Fruit fly (Drosophila melanogaster): ENCODE data around the gene Blos2.
A peak's percentile ranks its signal among the peaks of the same experiment; 100 is the strongest.

Blos2 gene

dm6 chr3L:11047877-11048276, 13.5 kb upstream of the Blos2 start (continued):
- TF ChIP-seq CG18011 (GFP tag; optimal IDR thresholded peaks at IDR 0.05) (no peak), pan (optimal IDR thresholded peaks at IDR 0.05) (no peak), pan (GFP tag; optimal IDR thresholded peaks at IDR 0.05 in 1 of 2, IDR thresholded peaks at IDR 0.05 in 1 of 2) (peak in 1 of 2 experiments; percentile 75), Dek (tag; optimal IDR thresholded peaks at IDR 0.05) (peak; percentile 48), disco-r (GFP tag; optimal IDR thresholded peaks at IDR 0.05) (peak; percentile 65), H15 (GFP tag; IDR thresholded peaks at IDR 0.05) (peak; percentile 77), bcd (GFP tag; optimal IDR thresholded peaks at IDR 0.05) (peak; percentile 74), stwl (tag; optimal IDR thresholded peaks at IDR 0.05) (peak; percentile 54), jigr1 (GFP tag; IDR thresholded peaks at IDR 0.05) (no peak), Mad (GFP tag; optimal IDR thresholded peaks at IDR 0.05) (peak; percentile 79), Deaf1 (tag; optimal IDR thresholded peaks at IDR 0.05) (peak; percentile 12), CG6765 (GFP tag; optimal IDR thresholded peaks at IDR 0.05) (peak; percentile 42), rib (GFP tag; IDR thresholded peaks at IDR 0.05) (no peak), CG7786 (GFP tag; optimal IDR thresholded peaks at IDR 0.05) (peak; percentile 65), tio (GFP tag; optimal IDR thresholded peaks at IDR 0.05) (peak; percentile 33), Sry-δ (GFP tag; optimal IDR thresholded peaks at IDR 0.05) (peak; percentile 44), cas (GFP tag; IDR thresholded peaks at IDR 0.05) (no peak), CG6175 (GFP tag; IDR thresholded peaks at IDR 0.05) (0 out of 3 replicates have a peak, but pooled peaks have one; percentile 64), CG16863 (GFP tag; optimal IDR thresholded peaks at IDR 0.05) (peak; percentile 81), grn (GFP tag; optimal IDR thresholded peaks at IDR 0.05) (no peak), Dp (GFP tag; optimal IDR thresholded peaks at IDR 0.05) (peak; percentile 17), Dip2 (GFP tag; IDR thresholded peaks at IDR 0.05) (no peak), nerfin-1 (tag; optimal IDR thresholded peaks at IDR 0.05) (peak; percentile 43), CG11723 (GFP tag; optimal IDR thresholded peaks at IDR 0.05) (peak; percentile 65), sd (tag; optimal IDR thresholded peaks at IDR 0.05) (no peak), CG3281 (GFP tag; optimal IDR thresholded peaks at IDR 0.05) (peak; percentile 7), ERR (GFP tag; optimal IDR thresholded peaks at IDR 0.05) (peak; percentile 22), dm (GFP tag; optimal IDR thresholded peaks at IDR 0.05) (peak; percentile 69), br (optimal IDR thresholded peaks at IDR 0.05) (no peak), pzg (GFP tag; optimal IDR thresholded peaks at IDR 0.05) (peak; percentile 7), NfI (GFP tag; optimal IDR thresholded peaks at IDR 0.05) (peak; percentile 79), CG12104 (GFP tag; optimal IDR thresholded peaks at IDR 0.05) (peak; percentile 57), az2 (GFP tag; optimal IDR thresholded peaks at IDR 0.05) (peak; percentile 79), Dfd (GFP tag; optimal IDR thresholded peaks at IDR 0.05) (no peak), CoRest (tag; optimal IDR thresholded peaks at IDR 0.05) (peak; percentile 69), CG14014 (GFP tag; IDR thresholded peaks at IDR 0.05) (peak; percentile 66; the same call in 1 of the 2 replicates), caup (GFP tag; optimal IDR thresholded peaks at IDR 0.05; ENCODE audit: severe bottlenecking) (peak; percentile 78), CG17385 (GFP tag; optimal IDR thresholded peaks at IDR 0.05) (peak; percentile 64), ranshi (GFP tag; IDR thresholded peaks at IDR 0.05) (peak; percentile 72), CG13287 (GFP tag; IDR thresholded peaks at IDR 0.05; ENCODE audit: partially characterized antibody) (peak; percentile 55; the same call in 1 of the 2 replicates), CG9932 (GFP tag; IDR thresholded peaks at IDR 0.05) (peak; percentile 84), tx (GFP tag; optimal IDR thresholded peaks at IDR 0.05) (peak; percentile 51), dan (GFP tag; IDR thresholded peaks at IDR 0.05) (no peak), CG11398 (GFP tag; optimal IDR thresholded peaks at IDR 0.05) (peak; percentile 32), CG11560 (tag; IDR thresholded peaks at IDR 0.05) (peak; percentile 52; the same call in 1 of the 3 replicates), p53 (GFP tag; optimal IDR thresholded peaks at IDR 0.05) (peak; percentile 58), row (GFP tag; IDR thresholded peaks at IDR 0.05) (peak; percentile 33; the same call in 1 of the 3 replicates), sens (GFP tag) (peak; percentile 94), CG30403 (GFP tag; optimal IDR thresholded peaks at IDR 0.05) (peak; percentile 82), CG17802 (tag; optimal IDR thresholded peaks at IDR 0.05) (peak; percentile 42), Pdp1 (GFP tag; optimal IDR thresholded peaks at IDR 0.05) (peak; percentile 71 to 80), NC2α (GFP tag; optimal IDR thresholded peaks at IDR 0.05) (peak; percentile 76)
